Fruit fly (Drosophila melanogaster) whole organism, embryonic: Measurements from ENCODE around the gene Herc4.

Experiments
- Asciz ChIP-seq: fragments of 200-800 bp; sonication (Bioruptor generic); optimal IDR thresholded peaks from 2 replicates; lab custom pipeline; 2017; ENCODE audit warnings: missing biosample characterization, mild to moderate bottlenecking, missing genetic modification characterization, missing genetic modification reagents
- CG10366 ChIP-seq: fragments of 200-800 bp; sonication (Bioruptor generic); IDR thresholded peaks from 2 replicates; pipeline ENCODE4 v1.3.6; 2022; ENCODE audit warnings: missing biosample characterization, missing genetic modification characterization
- CG11456 ChIP-seq: fragments of 200-800 bp; sonication (Bioruptor generic); IDR thresholded peaks from 3 replicates; pipeline ENCODE4 v1.3.6; 2022; ENCODE audit warnings: missing biosample characterization, missing genetic modification characterization
- CG12104 ChIP-seq: fragments of 200-800 bp; sonication (Bioruptor generic); optimal IDR thresholded peaks from 3 replicates; lab custom pipeline; 2016; ENCODE audit warnings: missing biosample characterization, missing genetic modification characterization
- CG12391 ChIP-seq: fragments of 200-800 bp; sonication (Bioruptor generic); optimal IDR thresholded peaks from 3 replicates; lab custom pipeline; 2018; ENCODE audit warnings: missing biosample characterization, mild to moderate bottlenecking, missing genetic modification characterization, moderate library complexity
- CG12942 ChIP-seq: fragments of 200-800 bp; sonication (Bioruptor generic); optimal IDR thresholded peaks from 3 replicates; lab custom pipeline; 2016; ENCODE audit warnings: missing biosample characterization, missing genetic modification characterization
- CG13894 ChIP-seq: fragments of 200-800 bp; sonication (Bioruptor generic); optimal IDR thresholded peaks from 3 replicates; lab custom pipeline; 2018; ENCODE audit warnings: missing biosample characterization, mild to moderate bottlenecking, missing genetic modification characterization, moderate library complexity
- CG14050 ChIP-seq: fragments of 200-800 bp; sonication (Bioruptor generic); IDR thresholded peaks from 3 replicates; pipeline ENCODE4 v1.3.6; 2022; ENCODE audit warnings: missing biosample characterization, missing genetic modification characterization
- CG14965 ChIP-seq: fragments of 200-800 bp; sonication (Bioruptor generic); optimal IDR thresholded peaks from 2 replicates; lab custom pipeline; 2016; ENCODE audit warnings: missing biosample characterization, missing genetic modification characterization, borderline replicate concordance
- CG16779 ChIP-seq: fragments of 200-800 bp; sonication (Bioruptor generic); IDR thresholded peaks from 2 replicates; pipeline ENCODE4 v1.3.6; 2022; ENCODE audit warnings: missing biosample characterization, missing genetic modification characterization
- CG17186 ChIP-seq: fragments of 200-800 bp; sonication (Bioruptor generic); optimal IDR thresholded peaks from 3 replicates; lab custom pipeline; 2017; ENCODE audit warnings: missing biosample characterization, missing genetic modification reagents, missing genetic modification characterization
- CG33557 ChIP-seq: fragments of 200-800 bp; sonication (Bioruptor generic); optimal IDR thresholded peaks from 2 replicates; lab custom pipeline; 2019; ENCODE audit warnings: missing biosample characterization, mild to moderate bottlenecking, missing genetic modification characterization, moderate library complexity
- CG5953 ChIP-seq: fragments of 200-800 bp; sonication (Bioruptor generic); IDR thresholded peaks from 2 replicates; pipeline ENCODE4 v1.3.6; 2022; ENCODE audit warnings: missing biosample characterization, missing genetic modification characterization
- CG6254 ChIP-seq: fragments of 200-800 bp; sonication (Bioruptor generic); optimal IDR thresholded peaks from 3 replicates; lab custom pipeline; 2017; ENCODE audit warnings: mild to moderate bottlenecking, missing biosample characterization, missing genetic modification reagents, missing genetic modification characterization
- CG7372 ChIP-seq: fragments of 200-800 bp; sonication (Bioruptor generic); IDR thresholded peaks from 2 replicates; pipeline ENCODE4 v1.3.6; 2022; ENCODE audit warnings: missing biosample characterization, missing genetic modification characterization
- CG7963 ChIP-seq: fragments of 200-800 bp; sonication (Bioruptor generic); IDR thresholded peaks from 3 replicates; pipeline ENCODE4 v1.3.6; 2022; ENCODE audit warnings: missing biosample characterization, missing genetic modification characterization; ENCODE audit not compliant: partially characterized antibody
- CG8478 ChIP-seq: fragments of >200 bp; optimal IDR thresholded peaks from 2 replicates; lab custom pipeline; 2018
- CG8924 ChIP-seq: fragments of 200-800 bp; optimal IDR thresholded peaks from 3 replicates; lab custom pipeline; 2019; ENCODE audit warnings: missing biosample characterization, mild to moderate bottlenecking, missing genetic modification characterization, moderate library complexity
- CG9797 ChIP-seq: fragments of 200-800 bp; sonication (Bioruptor generic); optimal IDR thresholded peaks from 3 replicates; lab custom pipeline; 2018; ENCODE audit warnings: missing biosample characterization, mild to moderate bottlenecking, missing genetic modification characterization
- CG9876 ChIP-seq: fragments of 200-800 bp; sonication (Bioruptor generic); optimal IDR thresholded peaks from 2 replicates; lab custom pipeline; 2016; ENCODE audit warnings: missing biosample characterization, missing genetic modification characterization
- Dref ChIP-seq: fragments of 200-800 bp; sonication (Bioruptor generic); IDR thresholded peaks from 2 replicates; pipeline ENCODE4 v1.3.6; 2022; ENCODE audit warnings: missing biosample characterization, missing genetic modification characterization
- Hand ChIP-seq: fragments of 200-800 bp; sonication (Bioruptor generic); optimal IDR thresholded peaks from 2 replicates; lab custom pipeline; 2017; ENCODE audit warnings: mild to moderate bottlenecking, missing biosample characterization, missing genetic modification reagents, missing genetic modification characterization
- MBD-R2 ChIP-seq: fragments of 200-800 bp; sonication (Bioruptor generic); IDR thresholded peaks from 2 replicates; pipeline ENCODE4 v1.3.6; 2022; ENCODE audit warnings: missing biosample characterization, missing genetic modification characterization
- Pdp1 ChIP-seq, 2 experiments: fragments of 200-800 bp; sonication (Bioruptor generic); optimal IDR thresholded peaks; 3 replicates each; lab custom pipeline; 2016; ENCODE audit warnings: missing biosample characterization in 2 of 2, missing genetic modification characterization in 2 of 2, mild to moderate bottlenecking in 1 of 2, moderate library complexity in 1 of 2
- Scr ChIP-seq: fragments of 200-800 bp; sonication (Bioruptor generic); IDR thresholded peaks from 2 replicates; pipeline ENCODE4 v1.3.6; 2022; ENCODE audit warnings: missing biosample characterization, missing genetic modification characterization; ENCODE audit not compliant: partially characterized antibody
- TFAM ChIP-seq: fragments of 200-800 bp; sonication (Bioruptor generic); optimal IDR thresholded peaks from 2 replicates; lab custom pipeline; 2017; ENCODE audit warnings: missing biosample characterization, missing genetic modification characterization, inconsistent platforms
- abd-A ChIP-seq: fragments of 200-800 bp; sonication (Bioruptor generic); optimal IDR thresholded peaks from 3 replicates; lab custom pipeline; 2019; ENCODE audit warnings: missing biosample characterization, mild to moderate bottlenecking, missing genetic modification characterization, moderate library complexity
- cas ChIP-seq: fragments of 200-800 bp; sonication (Bioruptor generic); IDR thresholded peaks from 2 replicates; pipeline ENCODE4 v1.3.6; 2022; ENCODE audit warnings: missing biosample characterization, missing genetic modification characterization
- chinmo ChIP-seq: fragments of 200-800 bp; sonication (Bioruptor generic); IDR thresholded peaks from 4 replicates; pipeline ENCODE4 v1.3.6; 2022; ENCODE audit warnings: missing biosample characterization, missing genetic modification characterization; ENCODE audit not compliant: partially characterized antibody
- corto ChIP-seq: fragments of 200-800 bp; sonication (Bioruptor generic); optimal IDR thresholded peaks from 2 replicates; lab custom pipeline; 2016; ENCODE audit warnings: missing biosample characterization, mild to moderate bottlenecking, missing genetic modification characterization, moderate library complexity
- gce ChIP-seq: fragments of 200-800 bp; sonication (Bioruptor generic); IDR thresholded peaks from 3 replicates; pipeline ENCODE4 v1.3.6; 2022; ENCODE audit warnings: missing biosample characterization, missing genetic modification characterization
- gcm ChIP-seq: fragments of 200-800 bp; sonication (Bioruptor generic); optimal IDR thresholded peaks from 2 replicates; lab custom pipeline; 2019; ENCODE audit warnings: missing biosample characterization, mild to moderate bottlenecking, missing genetic modification characterization, moderate library complexity
- gcm2 ChIP-seq: fragments of 200-800 bp; sonication (Bioruptor generic); optimal IDR thresholded peaks from 2 replicates; lab custom pipeline; 2016; ENCODE audit warnings: missing biosample characterization, missing genetic modification characterization
- gt ChIP-seq: fragments of 200-800 bp; sonication (Bioruptor generic); IDR thresholded peaks from 2 replicates; pipeline ENCODE4 v1.3.6; 2022; ENCODE audit warnings: missing biosample characterization, missing genetic modification characterization
- ham ChIP-seq: fragments of 200-800 bp; sonication (Bioruptor generic); IDR thresholded peaks from 2 replicates; pipeline ENCODE4 v1.3.6; 2022; ENCODE audit warnings: missing biosample characterization, missing genetic modification characterization
- insv ChIP-seq, 2 experiments: fragments of 200-800 bp; sonication (Bioruptor generic); optimal IDR thresholded peaks; 3 replicates each; lab custom pipeline; 2016 to 2018; ENCODE audit warnings: missing biosample characterization in 2 of 2, missing genetic modification characterization in 2 of 2
- luna ChIP-seq: fragments of 200-800 bp; sonication (Bioruptor generic); optimal IDR thresholded peaks from 2 replicates; lab custom pipeline; 2016; ENCODE audit warnings: missing biosample characterization, missing genetic modification characterization
- mld ChIP-seq: fragments of 200-800 bp; sonication (Bioruptor generic); IDR thresholded peaks from 3 replicates; pipeline ENCODE4 v1.3.6; 2022; ENCODE audit warnings: missing biosample characterization, missing genetic modification characterization; ENCODE audit not compliant: partially characterized antibody
- repo ChIP-seq: fragments of 200-800 bp; sonication (Bioruptor generic); optimal IDR thresholded peaks from 2 replicates; lab custom pipeline; 2016; ENCODE audit warnings: missing biosample characterization, missing genetic modification characterization
- seq ChIP-seq: fragments of 200-800 bp; sonication (Bioruptor generic); IDR thresholded peaks from 2 replicates; pipeline ENCODE4 v1.3.6; 2022; ENCODE audit warnings: missing biosample characterization, missing genetic modification characterization
- sug ChIP-seq: fragments of 200-800 bp; optimal IDR thresholded peaks from 2 replicates; lab custom pipeline; 2019; ENCODE audit warnings: missing biosample characterization, mild to moderate bottlenecking, missing genetic modification characterization, moderate library complexity
- tio ChIP-seq: fragments of 200-800 bp; sonication (Bioruptor generic); optimal IDR thresholded peaks from 2 replicates; lab custom pipeline; 2017; ENCODE audit warnings: missing biosample characterization, missing genetic modification characterization, inconsistent platforms
- ttk ChIP-seq: fragments of 200-800 bp; sonication (Bioruptor generic); IDR thresholded peaks from 2 replicates; pipeline ENCODE4 v2.1.2; 2022; ENCODE audit warnings: missing biosample characterization, missing genetic modification characterization
- unpg ChIP-seq: fragments of 200-800 bp; sonication (Bioruptor generic); optimal IDR thresholded peaks from 3 replicates; lab custom pipeline; 2018; ENCODE audit warnings: missing biosample characterization, mild to moderate bottlenecking, missing genetic modification characterization, moderate library complexity
- z ChIP-seq: fragments of 200-800 bp; sonication (Bioruptor generic); IDR thresholded peaks from 3 replicates; pipeline ENCODE4 v1.3.6; 2022; ENCODE audit warnings: missing biosample characterization, missing genetic modification characterization
- zen ChIP-seq: fragments of 200-800 bp; sonication (Bioruptor generic); optimal IDR thresholded peaks from 3 replicates; lab custom pipeline; 2018; ENCODE audit warnings: missing biosample characterization, mild to moderate bottlenecking, missing genetic modification characterization, moderate library complexity

Gene Herc4

DNA sequence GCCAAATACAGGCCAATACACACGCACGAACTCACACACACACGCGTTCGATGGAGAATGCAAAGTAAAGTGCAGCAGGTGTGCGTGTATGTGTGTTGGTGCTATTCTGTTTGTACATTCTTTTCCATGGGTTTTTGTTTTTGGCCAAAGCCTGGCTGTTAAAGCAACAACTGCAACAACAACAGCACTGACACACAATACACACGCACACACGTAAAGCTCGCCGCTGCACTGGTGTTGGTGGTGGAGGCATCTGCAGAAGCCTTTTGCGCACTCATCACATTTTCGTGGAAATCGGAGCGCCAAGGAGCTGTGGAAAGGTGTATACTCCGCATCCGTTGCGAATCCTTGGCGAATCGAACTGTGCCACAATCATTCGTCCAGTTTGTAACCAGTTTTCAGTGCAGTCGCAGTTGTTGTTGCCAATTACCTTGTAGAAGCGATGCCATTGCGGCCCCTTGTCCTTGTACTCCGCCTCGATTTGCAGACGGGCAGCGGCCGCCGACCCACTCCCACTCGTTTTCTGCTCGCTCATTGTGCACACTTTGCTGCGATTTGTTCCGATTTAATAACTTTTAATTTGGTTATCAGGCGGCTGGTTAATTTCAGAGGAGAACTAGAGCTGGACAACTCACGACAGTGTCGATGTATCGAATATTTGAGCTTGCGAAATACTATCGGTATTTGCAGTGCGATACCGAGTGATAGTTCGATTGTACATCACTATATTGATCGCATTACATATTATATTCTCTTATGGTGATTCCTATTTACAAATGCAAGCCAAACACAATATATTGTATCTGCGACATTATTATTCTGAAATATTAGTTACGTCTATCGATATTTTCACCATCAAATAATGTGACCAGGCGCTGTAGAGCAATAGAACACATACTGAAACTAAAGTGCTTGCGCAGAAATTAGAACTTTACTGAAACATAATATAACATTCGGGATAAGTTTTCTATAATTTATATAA lies 36.7 kb downstream of the Herc4 start (continued):
- peak; percentile 39; the same call in 1 of the 2 replicates for TF ChIP-seq CG7372 (GFP tag; lab: Robert Waterston, UW)
- TF ChIP-seq chinmo (GFP tag; lab: Robert Waterston, UW): peak; percentile 96
- TF ChIP-seq CG7963: peak; percentile 97

DNA sequence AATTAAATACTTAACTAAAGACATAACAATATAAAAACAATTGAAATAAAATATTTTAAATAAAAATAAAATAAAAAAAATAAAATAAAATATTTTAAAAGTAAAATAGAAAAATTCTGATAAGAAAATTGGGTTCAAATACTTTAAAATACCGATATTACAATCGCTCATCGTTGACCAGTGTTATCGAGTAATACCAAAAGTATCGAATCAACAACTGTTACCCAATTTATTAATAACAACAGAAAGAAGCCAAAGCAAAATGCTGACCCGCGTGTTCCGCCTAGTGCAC lies 37.4 kb downstream of the Herc4 start, which contains the start of gene CG9166:
Gene CG9166, plus strand, starts transcription at position 193 of the 292 bp plus-strand sequence.
- TF ChIP-seq tio (GFP tag; lab: Kevin White, UChicago) (no peak), repo (no peak), gcm2 (GFP tag; lab: Kevin White, UChicago) (no peak), TFAM (GFP tag; lab: Kevin White, UChicago) (no peak), MBD-R2 (GFP tag; lab: Robert Waterston, UW) (peak; percentile 34; the same call in 1 of the 2 replicates), z (no peak), CG6254 (GFP tag; lab: Kevin White, UChicago) (no peak), CG12391 (tag; lab: Kevin White, UChicago) (peak; percentile 16), Dref (GFP tag; lab: Robert Waterston, UW) (peak; percentile 44), Pdp1 (GFP tag; optimal IDR thresholded peaks at IDR 0.05; lab: Kevin White, UChicago) (peak in 1 of 2 experiments; percentile 86), mld (GFP tag; lab: Robert Waterston, UW) (0 out of 3 replicates have a peak, but pooled peaks have one; percentile 9), gt (GFP tag; lab: Robert Waterston, UW) (no peak), abd-A (tag; lab: Kevin White, UChicago) (no peak), Scr (GFP tag; lab: Robert Waterston, UW) (no peak), insv (GFP tag; optimal IDR thresholded peaks at IDR 0.05; lab: Kevin White, UChicago) (peak in 1 of 2 experiments; percentile 90)

DNA sequence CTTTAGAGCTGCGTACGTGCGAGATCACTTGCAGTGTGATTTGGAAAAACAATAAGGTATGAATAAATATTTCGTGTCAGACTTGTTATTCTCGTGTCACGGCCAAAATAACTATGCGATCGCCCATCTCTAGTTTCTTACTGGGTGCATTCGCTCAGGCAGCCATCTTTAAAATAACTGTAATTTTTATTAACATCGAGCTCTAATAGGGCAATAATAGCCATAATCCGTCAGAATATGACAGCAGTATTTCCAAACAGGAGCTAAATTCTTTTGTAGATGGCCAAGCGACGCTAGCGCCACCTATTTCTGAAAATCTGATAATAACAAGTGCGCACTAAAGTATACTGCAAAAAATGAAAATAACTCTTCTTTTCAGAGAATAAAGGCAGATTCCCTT lies 38.6 kb downstream of the Herc4 start:
- TF ChIP-seq corto (GFP tag; lab: Kevin White, UChicago): no peak
- TF ChIP-seq CG12942 (GFP tag; lab: Kevin White, UChicago): no peak
- TF ChIP-seq CG8478 (lab: Kevin White, UChicago): no peak
- no peak for TF ChIP-seq CG9797
- no peak for TF ChIP-seq luna
- peak; percentile 70 for TF ChIP-seq CG7963
- no peak for TF ChIP-seq ham
- peak; percentile 43; the same call in 1 of the 3 replicates for TF ChIP-seq CG11456 (GFP tag; lab: Robert Waterston, UW)
- no peak for TF ChIP-seq Hand (GFP tag; lab: Kevin White, UChicago)
- TF ChIP-seq gcm: peak; percentile 27
- no peak for TF ChIP-seq ttk (GFP tag; lab: Robert Waterston, UW)
- TF ChIP-seq CG14965 (GFP tag; lab: Kevin White, UChicago): no peak
- TF ChIP-seq CG9876 (GFP tag; lab: Kevin White, UChicago): no peak
- peak; percentile 14 for TF ChIP-seq CG33557 (GFP tag; lab: Kevin White, UChicago)
- TF ChIP-seq CG16779 (GFP tag; lab: Robert Waterston, UW): no peak
- TF ChIP-seq CG10366 (GFP tag; lab: Robert Waterston, UW): peak; percentile 20; the same call in 1 of the 2 replicates
- peak; percentile 19 for TF ChIP-seq CG17186 (GFP tag; lab: Kevin White, UChicago)
- TF ChIP-seq cas (GFP tag; lab: Robert Waterston, UW): no peak
- TF ChIP-seq seq: no peak
- TF ChIP-seq gce (GFP tag; lab: Robert Waterston, UW): no peak
- peak; percentile 61 for TF ChIP-seq zen (tag; lab: Kevin White, UChicago)
- TF ChIP-seq CG12104: no peak
- no peak for TF ChIP-seq Asciz (GFP tag; lab: Kevin White, UChicago)
- TF ChIP-seq CG8924 (tag; lab: Kevin White, UChicago): peak; percentile 54
- TF ChIP-seq CG14050 (GFP tag; lab: Robert Waterston, UW): 0 out of 3 replicates have a peak, but pooled peaks have one; percentile 11
- TF ChIP-seq sug: peak; percentile 40
- TF ChIP-seq CG5953 (GFP tag; lab: Robert Waterston, UW): no peak
- TF ChIP-seq unpg (GFP tag; lab: Kevin White, UChicago): peak; percentile 48
- peak; percentile 53 for TF ChIP-seq CG13894 (tag; lab: Kevin White, UChicago)
